Worm (Caenorhabditis elegans) whole organism, dauer: ENCODE data around the gene plc-1.

Source experiments
- unc-62 ChIP-seq: sonication (generic microtip); optimal IDR thresholded peaks from 2 replicates; lab custom pipeline; 2017; ENCODE audit warnings: missing biosample characterization, missing genetic modification reagents, missing genetic modification characterization

The plc-1 gene

ce11 chrX:10769959-10770358, 68.5 kb downstream of the plc-1 start:
- no peak for TF ChIP-seq unc-62

DNA sequence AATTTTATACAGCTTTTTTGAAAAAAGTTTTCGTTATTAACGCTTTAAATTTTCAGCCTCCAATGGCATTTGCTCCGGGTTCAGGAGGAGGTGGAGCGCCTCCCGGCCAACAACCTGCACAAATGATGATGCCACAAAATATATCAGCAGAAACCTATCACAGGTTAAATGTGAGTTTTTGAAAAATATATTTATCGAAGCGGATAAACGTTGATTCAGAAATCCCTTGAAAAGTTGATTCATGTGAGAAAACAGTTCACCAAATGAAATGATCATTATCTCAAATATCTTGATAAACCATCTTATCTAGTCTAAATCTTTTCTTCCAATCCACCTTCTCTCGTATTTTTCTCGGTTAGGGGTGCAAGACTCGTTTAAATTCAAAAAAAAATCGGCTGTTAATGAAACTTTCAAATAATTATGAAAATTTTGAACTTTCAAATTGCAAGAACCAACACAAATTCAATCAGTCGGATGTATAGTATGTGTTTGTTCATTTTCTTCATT, 69.2 kb downstream of the plc-1 start, which contains the start of gene sma-9:
TSS of gene sma-9 (plus strand) at position 51 of the 507 bp plus-strand sequence.
- TF ChIP-seq unc-62: no peak

DNA sequence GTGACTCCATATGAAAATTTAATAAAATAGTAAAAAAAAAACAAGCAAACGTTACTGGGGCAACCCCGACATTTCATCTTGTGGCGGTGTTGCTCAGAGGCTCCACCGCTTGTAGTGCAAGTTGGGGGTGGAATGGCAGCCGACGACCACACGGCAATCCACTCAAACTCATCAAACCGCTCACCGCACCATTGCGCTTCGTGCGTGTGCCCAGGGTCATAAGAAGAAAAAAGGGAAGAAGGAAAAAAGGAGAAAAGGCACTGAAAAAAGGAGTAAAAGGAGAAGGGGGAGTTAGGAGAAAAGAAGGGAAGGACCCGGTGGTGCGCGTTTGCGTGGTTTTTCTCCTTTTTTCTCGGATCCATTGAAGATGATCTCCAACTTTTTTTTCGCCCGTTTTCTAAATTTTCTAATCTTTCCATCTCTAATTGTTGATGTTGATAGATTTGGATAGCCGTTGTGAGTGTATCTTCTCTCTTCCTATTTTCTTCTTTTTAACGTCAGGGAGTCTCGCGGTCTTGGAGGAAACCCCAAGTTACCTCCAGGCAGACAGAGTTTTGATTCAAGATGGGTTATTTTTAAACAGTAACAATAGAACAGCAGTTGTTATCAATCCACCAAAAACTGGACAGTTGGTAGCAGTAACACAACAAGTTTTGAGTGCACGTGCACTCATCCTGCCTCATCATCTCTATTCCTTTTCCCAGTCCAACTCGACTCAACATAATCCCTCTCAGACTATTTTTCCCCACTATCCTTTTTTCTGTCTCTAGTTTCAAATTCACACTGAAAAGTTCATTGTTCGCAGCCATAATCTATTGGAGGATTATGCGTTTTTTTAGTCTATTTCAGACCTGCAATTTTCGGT, 69.9 kb downstream of the plc-1 start:
- TF ChIP-seq unc-62: no peak

DNA sequence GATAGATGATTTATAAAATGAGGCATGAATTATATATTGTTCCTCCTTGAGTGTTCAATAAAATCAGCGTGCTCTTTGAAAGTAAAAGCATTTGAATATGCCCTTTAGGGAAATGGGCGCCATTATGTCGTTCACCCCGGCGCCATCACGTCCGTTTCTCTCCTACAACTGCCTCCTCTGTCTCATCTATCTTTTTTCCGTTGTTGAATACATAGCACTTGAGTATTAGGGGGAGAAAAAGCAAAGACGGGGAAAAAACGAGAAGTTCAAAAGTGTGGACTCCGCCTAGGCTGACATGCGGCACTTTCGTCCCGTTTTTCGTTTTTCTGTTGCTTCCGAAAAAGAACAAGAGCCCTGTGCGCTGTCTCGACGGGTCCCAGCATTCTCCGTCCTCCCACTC, 70.8 kb downstream of the plc-1 start:
- TF ChIP-seq unc-62: no peak

DNA sequence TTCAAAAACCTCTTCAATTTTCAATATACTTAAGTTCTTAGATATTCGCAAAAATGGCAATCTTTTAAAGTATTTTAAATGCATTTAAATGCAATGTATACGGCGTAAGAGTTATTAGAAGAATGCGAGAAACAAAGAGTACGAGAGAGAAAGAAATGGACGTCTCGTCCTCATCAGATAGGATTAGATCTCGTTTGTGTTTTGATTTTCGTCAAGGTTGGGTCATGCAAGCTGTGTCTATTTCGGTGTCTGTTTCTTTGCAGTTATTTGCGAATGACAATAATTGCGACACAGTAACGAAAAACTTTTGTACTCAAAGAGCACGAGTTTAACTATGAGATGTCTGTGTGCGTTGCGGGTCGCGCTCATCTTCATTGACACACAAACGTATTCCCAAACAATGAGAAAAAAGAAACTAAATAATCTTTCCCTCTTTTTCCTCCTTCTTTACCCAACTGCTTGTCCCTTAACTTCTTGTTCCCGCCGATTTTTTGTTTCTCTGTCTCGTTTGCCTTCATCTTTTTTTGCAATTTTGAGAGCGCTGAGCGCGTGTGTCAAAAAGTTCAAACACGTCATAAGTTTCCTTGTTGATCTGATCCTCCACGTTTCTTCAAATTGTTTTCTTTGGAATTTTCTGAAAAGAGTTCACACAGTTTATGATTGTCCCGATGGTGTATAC, 71.3 kb downstream of the plc-1 start:
- TF ChIP-seq unc-62: no peak

ce11 chrX:10766123-10766622, 72.3 kb downstream of the plc-1 start:
- TF ChIP-seq unc-62: no peak

DNA sequence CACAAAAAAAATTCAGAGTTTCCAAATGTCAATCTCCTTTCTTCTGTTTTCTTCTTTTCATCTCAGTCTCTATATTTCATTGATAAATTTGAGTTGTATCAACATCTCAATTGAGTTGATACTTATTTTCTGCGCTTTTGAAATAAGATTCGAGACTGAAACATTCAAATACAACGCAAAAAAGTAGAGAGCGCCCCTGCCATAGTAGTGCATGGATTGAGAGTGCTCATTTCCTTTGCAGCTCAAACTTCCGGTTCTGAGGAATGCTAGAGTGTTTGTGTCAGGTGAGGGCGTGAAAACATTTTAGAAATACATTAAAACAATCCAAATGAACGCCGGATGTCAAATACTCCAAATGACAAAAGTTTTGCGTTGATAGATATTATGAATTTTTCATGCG, 75.1 kb downstream of the plc-1 start:
- no peak for TF ChIP-seq unc-62

DNA sequence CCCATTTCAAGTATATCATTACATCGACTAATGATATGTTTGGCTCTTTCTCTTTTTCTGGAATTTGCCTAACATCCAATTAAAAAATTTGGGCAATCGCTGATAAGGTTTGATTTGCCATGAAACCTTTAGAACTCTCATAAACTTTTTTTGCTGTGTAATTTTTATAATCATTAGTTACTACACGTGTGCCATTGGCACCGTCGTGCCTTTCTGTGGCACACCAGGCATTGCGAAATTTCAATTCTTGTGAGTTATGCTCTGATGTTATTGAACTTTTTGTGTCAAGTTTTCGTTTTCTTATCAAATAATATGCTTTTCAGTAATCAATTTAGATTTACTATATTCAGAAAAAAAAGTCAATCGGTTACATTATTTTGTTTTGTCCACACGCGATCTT, 77.5 kb downstream of the plc-1 start:
- no peak for TF ChIP-seq unc-62

- TF ChIP-seq unc-62: no peak
Observed at ce11 chrX:10758453-10758852, 80.0 kb downstream of the plc-1 start.

DNA sequence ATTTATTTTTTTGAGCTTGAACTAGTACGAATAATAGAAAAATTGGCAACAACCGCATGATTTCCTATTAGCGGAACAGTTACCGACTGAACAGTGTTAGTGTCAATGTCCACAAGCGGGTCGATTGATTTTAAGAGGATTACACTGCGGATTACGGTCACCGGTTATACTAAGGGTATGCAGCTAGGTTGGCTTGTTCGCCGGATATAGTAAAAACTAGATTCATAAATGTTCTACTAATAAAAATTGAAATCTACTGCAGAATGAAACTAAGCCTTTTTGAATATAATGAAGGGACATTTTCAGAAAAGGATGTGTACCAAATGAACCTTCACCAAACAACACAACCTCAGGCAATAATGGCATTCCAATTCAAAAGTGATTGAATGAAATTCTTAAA, 80.8 kb downstream of the plc-1 start, which contains the start of gene R07A4.4:
TSS of gene R07A4.4 (minus strand) at position 101 of the 400 bp plus-strand sequence.
- no peak for TF ChIP-seq unc-62

ce11 chrX:10756185-10756584, 82.3 kb downstream of the plc-1 start:
- no peak for TF ChIP-seq unc-62

- TF ChIP-seq unc-62: no peak
Observed at ce11 chrX:10754532-10754931, 83.9 kb downstream of the plc-1 start.

ce11 chrX:10753403-10753802, 85.0 kb downstream of the plc-1 start, which contains the start of gene R07A4.3:
Gene R07A4.3, plus strand, starts transcription at chrX:10753703.
- no peak for TF ChIP-seq unc-62

DNA sequence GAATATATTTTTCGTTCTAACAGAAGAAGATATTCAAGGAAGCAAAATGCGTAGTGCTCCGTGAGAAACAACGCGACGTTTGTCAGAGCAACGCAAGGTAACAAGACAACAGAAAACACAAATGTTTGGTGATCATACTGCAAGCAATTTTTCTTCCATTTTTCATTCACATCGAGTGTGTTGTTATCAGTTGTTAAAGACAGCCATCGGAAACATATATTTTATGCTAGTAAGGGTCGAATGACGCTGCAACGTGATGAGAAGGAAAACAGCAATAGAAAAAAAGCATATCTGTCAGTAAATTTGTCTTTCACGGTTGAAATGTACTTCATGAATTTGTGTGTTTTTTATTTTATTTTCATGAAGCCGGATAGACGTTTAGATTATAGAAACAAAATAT, 90.3 kb downstream of the plc-1 start:
- no peak for TF ChIP-seq unc-62

- no peak for TF ChIP-seq unc-62
Observed at ce11 chrX:10746388-10746787, 92.1 kb downstream of the plc-1 start, which contains the start of gene R07A4.2. Gene R07A4.2, minus strand, starts transcription at chrX:10746488.
